Worm (Caenorhabditis elegans) whole organism, midembryonic: ENCODE data around the gene ceh-76.

Experiments used
- T22C8.4 ChIP-seq: fragments of 200-800 bp; sonication (Bioruptor generic); IDR thresholded peaks from 2 replicates; pipeline ENCODE4 v1.3.6; 2022; ENCODE audit warnings: missing genetic modification characterization, missing compliant biosample characterization
- cog-1 ChIP-seq: sonication (generic microtip); optimal IDR thresholded peaks from 2 replicates; lab custom pipeline; 2016; ENCODE audit warnings: missing genetic modification characterization, missing compliant biosample characterization
- flt-1 ChIP-seq: fragments of 200-800 bp; sonication (Bioruptor generic); IDR thresholded peaks from 2 replicates; pipeline ENCODE4 v1.3.6; 2022; ENCODE audit warnings: missing genetic modification characterization, missing compliant biosample characterization
- klf-2 ChIP-seq: fragments of 200-800 bp; sonication (Bioruptor generic); conservative IDR thresholded peaks from 2 replicates; pipeline ENCODE4 v1.3.6; 2022; ENCODE audit warnings: missing genetic modification reagents, missing genetic modification characterization, missing compliant biosample characterization
- med-1 ChIP-seq: sonication (generic microtip); optimal IDR thresholded peaks from 2 replicates; lab custom pipeline; 2017; ENCODE audit warnings: missing genetic modification characterization, mild to moderate bottlenecking, missing compliant biosample characterization, antibody characterized with exemption, missing genetic modification reagents; ENCODE audit not compliant: insufficient read depth
- ref-1 ChIP-seq: fragments of 200-800 bp; sonication (Bioruptor generic); conservative IDR thresholded peaks from 2 replicates; pipeline ENCODE4 v1.3.6; 2022; ENCODE audit warnings: missing genetic modification reagents, missing genetic modification characterization, missing compliant biosample characterization
- tab-1 ChIP-seq: fragments of 200-800 bp; sonication (Bioruptor generic); IDR thresholded peaks from 2 replicates; pipeline ENCODE4 v1.3.6; 2022; ENCODE audit warnings: missing genetic modification characterization, missing compliant biosample characterization
- ztf-23 ChIP-seq: fragments of 200-800 bp; sonication (Bioruptor generic); IDR thresholded peaks from 2 replicates; pipeline ENCODE4 v1.3.6; 2022; ENCODE audit warnings: missing genetic modification reagents, missing genetic modification characterization, missing compliant biosample characterization
- ztf-29 ChIP-seq: fragments of 200-800 bp; sonication (Bioruptor generic); IDR thresholded peaks from 2 replicates; pipeline ENCODE4 v1.3.6; 2022; ENCODE audit warnings: missing genetic modification reagents, missing genetic modification characterization, missing compliant biosample characterization

Gene ceh-76

ce11 chrV:7971376-7971775 is 23.1 kb downstream of the ceh-76 start:
- TF ChIP-seq ref-1 (GFP tag; lab: Robert Waterston, UW), result no peak
- TF ChIP-seq ztf-29, result no peak
- TF ChIP-seq tab-1 (GFP tag; lab: Robert Waterston, UW), result no peak
- no peak for TF ChIP-seq T22C8.4 (GFP tag; lab: Robert Waterston, UW)
- TF ChIP-seq ztf-23, result no peak
- TF ChIP-seq med-1 (GFP tag; lab: Kevin White, UChicago), result no peak
- no peak for TF ChIP-seq klf-2 (GFP tag; lab: Robert Waterston, UW)
- no peak for TF ChIP-seq flt-1 (GFP tag; lab: Robert Waterston, UW)
- no peak for TF ChIP-seq cog-1

ce11 chrV:7970519-7970918 is 24.0 kb downstream of the ceh-76 start:
- no peak for TF ChIP-seq tab-1 (GFP tag; lab: Robert Waterston, UW)

- TF ChIP-seq ref-1 (GFP tag; lab: Robert Waterston, UW), result no peak
- TF ChIP-seq flt-1 (GFP tag; lab: Robert Waterston, UW), result no peak
- no peak for TF ChIP-seq klf-2 (GFP tag; lab: Robert Waterston, UW)
- TF ChIP-seq T22C8.4 (GFP tag; lab: Robert Waterston, UW), result peak; percentile 39; the same call in 1 of the 2 replicates
- TF ChIP-seq cog-1, result no peak
- no peak for TF ChIP-seq ztf-29
- no peak for TF ChIP-seq tab-1 (GFP tag; lab: Robert Waterston, UW)
- TF ChIP-seq ztf-23, result no peak
These were observed 25.4 kb downstream of the ceh-76 start, which contains the start of gene che-7 for ce11 chrV:7969107-7969506. che-7 (minus strand) TSS chrV:7969207.

- TF ChIP-seq tab-1 (GFP tag; lab: Robert Waterston, UW) (no peak), klf-2 (GFP tag; lab: Robert Waterston, UW) (no peak), ztf-29 (no peak), cog-1 (no peak), flt-1 (GFP tag; lab: Robert Waterston, UW) (no peak), ref-1 (GFP tag; lab: Robert Waterston, UW) (no peak), ztf-23 (no peak), T22C8.4 (GFP tag; lab: Robert Waterston, UW) (no peak), med-1 (GFP tag; lab: Kevin White, UChicago) (no peak)
These were observed 30.0 kb downstream of the ceh-76 start for ce11 chrV:7964429-7964828.

- no peak for TF ChIP-seq tab-1 (GFP tag; lab: Robert Waterston, UW)
- no peak for TF ChIP-seq cog-1
- TF ChIP-seq klf-2 (GFP tag; lab: Robert Waterston, UW), result no peak
- no peak for TF ChIP-seq med-1 (GFP tag; lab: Kevin White, UChicago)
- TF ChIP-seq ref-1 (GFP tag; lab: Robert Waterston, UW), result no peak
- TF ChIP-seq T22C8.4 (GFP tag; lab: Robert Waterston, UW), result no peak
- TF ChIP-seq flt-1 (GFP tag; lab: Robert Waterston, UW), result no peak
- no peak for TF ChIP-seq ztf-29
- TF ChIP-seq ztf-23, result no peak
These were observed 35.6 kb downstream of the ceh-76 start, which contains the start of the genes clec-217 and F26D11.2 for ce11 chrV:7958740-7959320. clec-217 (minus strand) TSS chrV:7958840. F26D11.2 (plus strand) TSS chrV:7959270.

ce11 chrV:7956218-7956617 is 38.3 kb downstream of the ceh-76 start, which contains the start of gene pals-34:
pals-34 (minus strand) TSS chrV:7956497.
- TF ChIP-seq ref-1 (GFP tag; lab: Robert Waterston, UW), result no peak
- no peak for TF ChIP-seq flt-1 (GFP tag; lab: Robert Waterston, UW)
- no peak for TF ChIP-seq ztf-23
- TF ChIP-seq cog-1, result no peak
- no peak for TF ChIP-seq klf-2 (GFP tag; lab: Robert Waterston, UW)
- no peak for TF ChIP-seq med-1 (GFP tag; lab: Kevin White, UChicago)
- no peak for TF ChIP-seq T22C8.4 (GFP tag; lab: Robert Waterston, UW)
- TF ChIP-seq ztf-29, result no peak
- TF ChIP-seq tab-1 (GFP tag; lab: Robert Waterston, UW), result no peak

ce11 chrV:7955168-7955567 is 39.3 kb downstream of the ceh-76 start, which contains the start of gene F26D11.12:
F26D11.12 (minus strand) TSS chrV:7955312.
- TF ChIP-seq cog-1 (no peak), tab-1 (GFP tag; lab: Robert Waterston, UW) (no peak), med-1 (GFP tag; lab: Kevin White, UChicago) (no peak), ref-1 (GFP tag; lab: Robert Waterston, UW) (no peak), T22C8.4 (GFP tag; lab: Robert Waterston, UW) (no peak), ztf-23 (no peak), flt-1 (GFP tag; lab: Robert Waterston, UW) (no peak), ztf-29 (no peak), klf-2 (GFP tag; lab: Robert Waterston, UW) (no peak)

ce11 chrV:7954552-7954951 is 39.9 kb downstream of the ceh-76 start, which contains the start of gene F26D11.13:
F26D11.13 (minus strand) TSS chrV:7954652.
- TF ChIP-seq T22C8.4 (GFP tag; lab: Robert Waterston, UW) (no peak), cog-1 (no peak), ref-1 (GFP tag; lab: Robert Waterston, UW) (no peak), ztf-23 (no peak), tab-1 (GFP tag; lab: Robert Waterston, UW) (no peak), flt-1 (GFP tag; lab: Robert Waterston, UW) (no peak), ztf-29 (no peak), klf-2 (GFP tag; lab: Robert Waterston, UW) (no peak), med-1 (GFP tag; lab: Kevin White, UChicago) (no peak)

- TF ChIP-seq med-1 (GFP tag; lab: Kevin White, UChicago), result no peak
- TF ChIP-seq ref-1 (GFP tag; lab: Robert Waterston, UW), result no peak
- TF ChIP-seq cog-1, result no peak
- no peak for TF ChIP-seq ztf-29
- TF ChIP-seq tab-1 (GFP tag; lab: Robert Waterston, UW), result no peak
These were observed 41.6 kb downstream of the ceh-76 start, which contains the start of gene clec-216 for ce11 chrV:7952855-7953254. clec-216 (minus strand) TSS chrV:7952955.

ce11 chrV:7946229-7946628 is 48.2 kb downstream of the ceh-76 start:
- TF ChIP-seq ztf-23 (no peak), T22C8.4 (GFP tag; lab: Robert Waterston, UW) (no peak), ref-1 (GFP tag; lab: Robert Waterston, UW) (no peak), cog-1 (no peak), klf-2 (GFP tag; lab: Robert Waterston, UW) (no peak)
